Worm (Caenorhabditis elegans) whole organism, young adult: ENCODE results near the gene btb-16.

ENCODE experiments used
- atf-7 ChIP-seq: sonication (generic microtip); optimal IDR thresholded peaks from 2 replicates; lab custom pipeline; 2017; ENCODE audit warnings: mild to moderate bottlenecking, missing genetic modification characterization, missing compliant biosample characterization
- attf-3 ChIP-seq: fragments of 200-800 bp; sonication (Bioruptor generic); conservative IDR thresholded peaks from 2 replicates; pipeline ENCODE4 v1.3.6; 2022; ENCODE audit warnings: missing genetic modification reagents, missing genetic modification characterization, missing compliant biosample characterization
- rpc-1 ChIP-seq, 2 experiments: fragments of 150-350 bp in 1 of 2; sonication (generic microtip) in 1 of 2; optimal IDR thresholded peaks; 2 replicates each; lab custom pipeline; 2014 to 2018; ENCODE audit warnings: missing biosample characterization in 1 of 2, missing genetic modification characterization in 1 of 2, missing genetic modification reagents in 1 of 2, missing genotype in 1 of 2
- sea-2 ChIP-seq: fragments of 200-800 bp; sonication (Bioruptor generic); IDR thresholded peaks from 2 replicates; pipeline ENCODE4 v1.3.6; 2022; ENCODE audit warnings: missing genetic modification characterization, missing compliant biosample characterization
- snpc-4 ChIP-seq, 5 experiments: fragments of 150-350 bp in 1 of 5; sonication (generic microtip) in 4 of 5; optimal IDR thresholded peaks; 2 replicates each; lab custom pipeline; 2014 to 2018; ENCODE audit warnings: missing genetic modification characterization in 5 of 5, missing biosample characterization in 3 of 5, antibody characterized with exemption in 2 of 5, mild to moderate bottlenecking in 2 of 5, missing compliant biosample characterization in 2 of 5, missing genotype in 2 of 5, moderate library complexity in 2 of 5, missing genetic modification reagents in 1 of 5

- TF ChIP-seq atf-7 (tag; lab: Kevin White, UChicago), result no peak
- no peak for TF ChIP-seq sea-2
- no peak for TF ChIP-seq attf-3 (GFP tag; lab: Robert Waterston, UW)
- TF ChIP-seq rpc-1 (optimal IDR thresholded peaks at IDR 0.05; lab: Kevin White, UChicago), result no peak
- no peak for TF ChIP-seq rpc-1 (tag; optimal IDR thresholded peaks at IDR 0.05; lab: Kevin White, UChicago)
- TF ChIP-seq snpc-4 (GFP tag; optimal IDR thresholded peaks at IDR 0.05; lab: Kevin White, UChicago), result no peak
- no peak for TF ChIP-seq snpc-4 (tag; optimal IDR thresholded peaks at IDR 0.05; lab: Kevin White, UChicago)
Measured at ce11 chrII:3344917-3345316, 48.2 kb downstream of the btb-16 start, which contains the start of gene bath-28.
